Worm (Caenorhabditis elegans) whole organism, mixed stage, embryonic: ENCODE measurements around the gene ZK697.8.

Experiments
- nhr-237 ChIP-seq: fragments of 150-350 bp; optimal IDR thresholded peaks from 2 replicates; lab custom pipeline; 2014; ENCODE audit warnings: missing biosample characterization, missing genetic modification characterization
- nhr-28 ChIP-seq: fragments of 150-350 bp; optimal IDR thresholded peaks from 2 replicates; lab custom pipeline; 2014; ENCODE audit warnings: missing biosample characterization, missing genetic modification characterization
- nhr-76 ChIP-seq: sonication (generic microtip); optimal IDR thresholded peaks from 2 replicates; lab custom pipeline; 2017; ENCODE audit warnings: missing biosample characterization, missing genetic modification characterization
- pha-4 ChIP-seq: fragments of 150-350 bp; optimal IDR thresholded peaks from 2 replicates; lab custom pipeline; 2018; ENCODE audit warnings: missing biosample characterization, missing genetic modification reagents, missing genetic modification characterization
- snpc-4 ChIP-seq: fragments of 150-350 bp; optimal IDR thresholded peaks from 2 replicates; lab custom pipeline; 2014; ENCODE audit warnings: missing biosample characterization, missing genetic modification characterization
- unc-39 ChIP-seq: fragments of 150-350 bp; optimal IDR thresholded peaks from 2 replicates; lab custom pipeline; 2014; ENCODE audit warnings: missing biosample characterization, missing genetic modification characterization
- ztf-11 ChIP-seq: fragments of 150-350 bp; optimal IDR thresholded peaks from 2 replicates; lab custom pipeline; 2014; ENCODE audit warnings: missing biosample characterization, missing genetic modification characterization

DNA sequence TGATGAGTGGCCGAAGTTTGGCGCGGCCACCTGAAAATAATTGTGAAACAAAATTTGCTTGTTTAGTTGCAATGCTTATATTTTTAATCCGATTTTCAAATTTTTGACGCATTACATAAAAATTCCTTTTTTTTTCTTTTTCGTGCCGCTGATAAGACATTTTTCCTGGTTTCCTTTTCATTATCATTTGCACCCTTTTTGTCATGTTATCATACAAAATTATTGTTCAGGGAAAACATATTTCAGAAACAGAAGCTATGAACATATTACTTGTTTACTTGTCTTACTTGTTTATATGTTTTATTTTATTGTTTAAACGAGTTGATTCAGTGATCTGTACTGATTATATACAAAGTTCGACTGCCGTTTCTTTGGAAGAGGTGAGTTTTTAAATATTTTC lies 11.7 kb upstream of the ZK697.8 start, which contains the start of gene clec-205:
- TF ChIP-seq nhr-28 (tag; lab: Kevin White, UChicago), result no peak
- TF ChIP-seq pha-4 (tag; lab: Kevin White, UChicago), result no peak
- TF ChIP-seq snpc-4 (tag; lab: Kevin White, UChicago), result no peak
- no peak for TF ChIP-seq nhr-237 (tag; lab: Kevin White, UChicago)
- TF ChIP-seq nhr-76 (tag; lab: Kevin White, UChicago), result no peak
- TF ChIP-seq ztf-11 (tag; lab: Kevin White, UChicago), result no peak
- no peak for TF ChIP-seq unc-39 (tag; lab: Kevin White, UChicago)
